Worm (Caenorhabditis elegans) whole organism, L4 larva: Measurements from ENCODE around the gene chil-19.
"Not testable (repeated sequence)": the region's sequence is repeated elsewhere in the genome, so short reads cannot be mapped to it uniquely, and the experiment has no call there.

ENCODE experiments used
- F26F4.8 ChIP-seq: fragments of 200-800 bp; sonication (Bioruptor generic); conservative IDR thresholded peaks from 2 replicates; pipeline ENCODE4 v1.3.6; 2022; ENCODE audit warnings: missing genetic modification characterization, missing compliant biosample characterization
- F37D6.2 ChIP-seq: sonication (generic microtip); optimal IDR thresholded peaks from 2 replicates; lab custom pipeline; 2016; ENCODE audit warnings: mild to moderate bottlenecking, missing genetic modification characterization, missing compliant biosample characterization
- F49E8.2 ChIP-seq: sonication (generic microtip); optimal IDR thresholded peaks from 2 replicates; lab custom pipeline; 2016; ENCODE audit warnings: missing compliant biosample characterization, mild to moderate bottlenecking, missing genetic modification characterization, borderline replicate concordance
- T26A8.4 ChIP-seq: fragments of 200-800 bp; sonication (Bioruptor generic); IDR thresholded peaks from 2 replicates; pipeline ENCODE4 v1.3.6; 2022; ENCODE audit warnings: missing genetic modification characterization, missing compliant biosample characterization
- Y105C5A.15 ChIP-seq: fragments of 200-800 bp; sonication (Bioruptor generic); IDR thresholded peaks from 2 replicates; pipeline ENCODE4 v1.3.6; 2022; ENCODE audit warnings: missing genetic modification characterization, missing compliant biosample characterization
- ZK546.5 ChIP-seq, 2 experiments: sonication (generic microtip); optimal IDR thresholded peaks; 2 replicates each; lab custom pipeline; 2017; ENCODE audit warnings: missing biosample characterization in 2 of 2, missing genetic modification characterization in 2 of 2
- aha-1 ChIP-seq: fragments of 150-350 bp; peaks from one replicate; lab custom pipeline; 2014; ENCODE audit warnings: missing biosample characterization, missing genetic modification characterization
- ama-1 ChIP-seq: fragments of 150-350 bp; optimal IDR thresholded peaks from 2 replicates; lab custom pipeline; 2014; ENCODE audit warnings: inconsistent platforms, mixed read lengths
- arid-1 ChIP-seq: fragments of 200-800 bp; sonication (Bioruptor generic); conservative IDR thresholded peaks from 2 replicates; pipeline ENCODE4 v1.3.6; 2022; ENCODE audit warnings: missing genetic modification reagents, missing genetic modification characterization, missing compliant biosample characterization
- ces-1 ChIP-seq: fragments of 150-350 bp; sonication (generic microtip); optimal IDR thresholded peaks from 4 replicates; lab custom pipeline; 2014; ENCODE audit warnings: missing biosample characterization, missing genetic modification reagents, missing genetic modification characterization
- ctbp-1 ChIP-seq: fragments of 200-800 bp; sonication (Bioruptor generic); IDR thresholded peaks from 2 replicates; pipeline ENCODE4 v1.3.6; 2022; ENCODE audit warnings: missing genetic modification reagents, missing genetic modification characterization, missing compliant biosample characterization
- daf-12 ChIP-seq: fragments of 150-350 bp; optimal IDR thresholded peaks from 2 replicates; lab custom pipeline; 2014; ENCODE audit warnings: missing biosample characterization, missing genetic modification reagents, missing genetic modification characterization
- daf-16 ChIP-seq, 3 experiments: sonication (generic microtip); optimal IDR thresholded peaks; 2 replicates each; lab custom pipeline; 2016 to 2017; ENCODE audit warnings: missing genetic modification characterization in 3 of 3, missing genetic modification reagents in 3 of 3, mild to moderate bottlenecking in 2 of 3, missing compliant biosample characterization in 2 of 3, missing biosample characterization in 1 of 3, moderate library complexity in 1 of 3
- daf-8 ChIP-seq: fragments of 200-800 bp; sonication (Bioruptor generic); IDR thresholded peaks from 2 replicates; pipeline ENCODE4 v1.3.6; 2022; ENCODE audit warnings: missing genetic modification characterization, missing compliant biosample characterization
- dmd-6 ChIP-seq: fragments of 200-800 bp; sonication (Bioruptor generic); IDR thresholded peaks from 2 replicates; pipeline ENCODE4 v1.3.6; 2022; ENCODE audit warnings: missing genetic modification reagents, missing genetic modification characterization, missing compliant biosample characterization
- dmd-8 ChIP-seq: fragments of 200-800 bp; sonication (Bioruptor generic); IDR thresholded peaks from 2 replicates; pipeline ENCODE4 v1.3.6; 2022; ENCODE audit warnings: missing genetic modification characterization, missing compliant biosample characterization
- dmd-9 ChIP-seq: fragments of 200-800 bp; sonication (Bioruptor generic); IDR thresholded peaks from 2 replicates; pipeline ENCODE4 v1.3.6; 2022; ENCODE audit warnings: missing genetic modification reagents, missing genetic modification characterization, missing compliant biosample characterization
- duxl-1 ChIP-seq: sonication (generic microtip); optimal IDR thresholded peaks from 2 replicates; lab custom pipeline; 2016; ENCODE audit warnings: mild to moderate bottlenecking, missing genetic modification characterization, moderate library complexity, missing compliant biosample characterization; ENCODE audit not compliant: poor library complexity
- dve-1 ChIP-seq: sonication (generic microtip); optimal IDR thresholded peaks from 2 replicates; lab custom pipeline; 2017; ENCODE audit warnings: antibody characterized with exemption, mild to moderate bottlenecking, missing genetic modification characterization, missing compliant biosample characterization; ENCODE audit not compliant: insufficient read depth
- fkh-10 ChIP-seq: fragments of 150-350 bp; optimal IDR thresholded peaks from 2 replicates; lab custom pipeline; 2014; ENCODE audit warnings: missing biosample characterization, missing genetic modification reagents, missing genetic modification characterization
- fos-1 ChIP-seq: fragments of 150-350 bp; optimal IDR thresholded peaks from 2 replicates; lab custom pipeline; 2014; ENCODE audit warnings: missing biosample characterization, missing genetic modification characterization
- hlh-11 ChIP-seq: fragments of 200-800 bp; sonication (Bioruptor generic); optimal IDR thresholded peaks from 2 replicates; lab custom pipeline; 2018; ENCODE audit warnings: mild to moderate bottlenecking, missing genetic modification characterization, missing compliant biosample characterization
- hmg-1.1 ChIP-seq: fragments of 200-800 bp; sonication (Bioruptor generic); IDR thresholded peaks from 2 replicates; pipeline ENCODE4 v1.3.6; 2022; ENCODE audit warnings: missing genetic modification reagents, missing genetic modification characterization, missing compliant biosample characterization
- lin-13 ChIP-seq: fragments of 150-350 bp; optimal IDR thresholded peaks from 2 replicates; lab custom pipeline; 2014; ENCODE audit warnings: missing biosample characterization, missing genetic modification reagents, missing genetic modification characterization
- lin-29 ChIP-seq: fragments of 200-800 bp; sonication (Bioruptor generic); IDR thresholded peaks from 2 replicates; pipeline ENCODE4 v1.3.6; 2022; ENCODE audit warnings: missing genetic modification reagents, missing genetic modification characterization, missing compliant biosample characterization
- lin-38 ChIP-seq: fragments of 200-800 bp; sonication (Bioruptor generic); IDR thresholded peaks from 2 replicates; pipeline ENCODE4 v1.3.6; 2022; ENCODE audit warnings: missing genetic modification reagents, missing genetic modification characterization, missing compliant biosample characterization
- mep-1 ChIP-seq: fragments of 150-350 bp; sonication (generic microtip); optimal IDR thresholded peaks from 3 replicates; lab custom pipeline; 2014; ENCODE audit warnings: missing biosample characterization, missing genetic modification characterization
- nhr-10 ChIP-seq: fragments of 150-350 bp; optimal IDR thresholded peaks from 2 replicates; lab custom pipeline; 2014; ENCODE audit warnings: missing biosample characterization, missing genetic modification characterization
- nhr-25 ChIP-seq: sonication (generic microtip); optimal IDR thresholded peaks from 2 replicates; lab custom pipeline; 2017; ENCODE audit warnings: missing genetic modification characterization, mild to moderate bottlenecking, missing compliant biosample characterization, antibody characterized with exemption, moderate library complexity, borderline replicate concordance; ENCODE audit not compliant: insufficient read depth
- nhr-41 ChIP-seq: fragments of 200-800 bp; sonication (Bioruptor generic); IDR thresholded peaks from 2 replicates; pipeline ENCODE4 v1.3.6; 2022; ENCODE audit warnings: missing genetic modification reagents, missing genetic modification characterization, missing compliant biosample characterization
- nhr-77 ChIP-seq: fragments of 150-350 bp; optimal IDR thresholded peaks from 2 replicates; lab custom pipeline; 2014; ENCODE audit warnings: missing biosample characterization, missing genetic modification characterization
- set-16 ChIP-seq: fragments of 200-800 bp; sonication (Bioruptor generic); IDR thresholded peaks from 2 replicates; pipeline ENCODE4 v1.3.6; 2022; ENCODE audit warnings: missing genetic modification reagents, missing genetic modification characterization, missing compliant biosample characterization
- snpc-4 ChIP-seq: fragments of 150-350 bp; optimal IDR thresholded peaks from 2 replicates; lab custom pipeline; 2014; ENCODE audit warnings: missing biosample characterization, missing genetic modification characterization
- spr-3 ChIP-seq: fragments of 200-800 bp; sonication (Bioruptor generic); optimal IDR thresholded peaks from 2 replicates; lab custom pipeline; 2018; ENCODE audit warnings: mild to moderate bottlenecking, missing genetic modification characterization, missing compliant biosample characterization
- unc-130 ChIP-seq: sonication (generic microtip); optimal IDR thresholded peaks from 2 replicates; lab custom pipeline; 2016; ENCODE audit warnings: missing genetic modification reagents, missing genetic modification characterization, missing compliant biosample characterization
- zag-1 ChIP-seq: fragments of 150-350 bp; optimal IDR thresholded peaks from 2 replicates; lab custom pipeline; 2014; ENCODE audit warnings: missing biosample characterization, missing genetic modification characterization
- zip-11 ChIP-seq: fragments of 200-800 bp; sonication (Bioruptor generic); IDR thresholded peaks from 2 replicates; pipeline ENCODE4 v1.3.6; 2022; ENCODE audit warnings: missing genetic modification characterization, missing compliant biosample characterization

The chil-19 gene

DNA sequence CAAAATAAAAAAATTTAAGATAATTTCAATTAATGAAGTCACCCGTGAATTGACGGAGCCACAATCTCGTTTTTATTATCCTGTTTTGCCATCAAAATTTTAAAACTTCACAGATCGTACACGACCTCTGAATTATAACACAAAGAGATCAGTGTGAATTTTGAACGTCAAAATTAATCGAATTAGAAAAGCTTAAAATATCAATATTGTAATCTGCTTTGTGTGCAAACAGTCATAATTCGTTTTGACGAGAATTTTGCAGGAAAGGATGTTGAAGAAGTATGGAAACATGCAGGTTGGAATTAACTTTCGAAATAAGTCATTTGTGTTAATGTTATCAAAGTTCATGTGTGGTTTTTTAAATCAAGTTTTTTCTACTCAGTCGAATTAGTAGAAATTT, 7.7 kb upstream of the chil-19 start, which contains the start of gene chil-21:
chil-21 (minus strand) TSS at position 101 of the 400 bp plus-strand sequence.
- not testable (repeated sequence) for TF ChIP-seq aha-1 (tag; lab: Kevin White, UChicago); duxl-1; fos-1 (tag; lab: Kevin White, UChicago)

DNA sequence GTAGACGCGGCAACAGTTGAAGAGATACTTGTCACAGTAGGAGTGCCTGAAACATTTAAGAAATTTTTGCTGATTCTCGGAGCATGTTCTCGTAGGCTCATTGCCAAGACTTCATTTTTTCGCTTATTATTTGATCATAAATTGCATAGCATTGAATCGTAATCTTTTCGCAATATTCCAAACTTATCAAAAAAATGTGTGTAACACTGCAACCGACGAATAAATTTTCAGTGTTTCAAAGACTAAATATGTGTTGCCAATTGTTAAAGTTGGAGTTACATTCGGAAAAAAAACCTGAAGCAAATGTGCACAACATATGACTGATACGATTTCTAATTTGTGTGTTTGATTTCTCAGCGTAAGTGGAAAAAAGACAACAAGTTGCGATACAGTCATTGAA, 5.3 kb upstream of the chil-19 start, which contains the start of gene R09D1.14:
R09D1.14 (minus strand) TSS at position 101 of the 400 bp plus-strand sequence.
- not testable (repeated sequence) for TF ChIP-seq dmd-8 (GFP tag; lab: Robert Waterston, UW); nhr-10 (tag; lab: Kevin White, UChicago); dve-1 (tag; lab: Kevin White, UChicago)

DNA sequence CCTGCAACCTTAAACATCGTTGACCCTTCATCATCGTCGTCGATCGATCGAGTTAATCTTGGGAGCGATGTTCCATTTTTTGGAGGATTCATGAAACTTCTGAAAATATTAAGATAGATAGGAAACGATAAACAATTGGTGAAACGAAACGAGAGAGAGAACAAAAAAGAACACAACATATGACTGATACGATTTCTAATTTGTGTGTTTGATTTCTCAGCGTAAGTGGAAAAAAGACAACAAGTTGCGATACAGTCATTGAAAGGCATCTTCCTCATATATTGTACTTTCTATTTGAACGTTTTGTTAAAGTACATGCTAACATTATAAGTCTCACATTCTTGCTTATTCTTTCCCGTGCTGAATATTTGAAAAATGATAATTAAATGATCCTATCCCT, 2.0 kb downstream of the chil-19 start, which contains the start of gene R09D1.12:
R09D1.12 (minus strand) TSS at position 101 of the 400 bp plus-strand sequence.
- not testable (repeated sequence) for TF ChIP-seq zip-11, nhr-41, lin-29 (GFP tag; lab: Robert Waterston, UW)

DNA sequence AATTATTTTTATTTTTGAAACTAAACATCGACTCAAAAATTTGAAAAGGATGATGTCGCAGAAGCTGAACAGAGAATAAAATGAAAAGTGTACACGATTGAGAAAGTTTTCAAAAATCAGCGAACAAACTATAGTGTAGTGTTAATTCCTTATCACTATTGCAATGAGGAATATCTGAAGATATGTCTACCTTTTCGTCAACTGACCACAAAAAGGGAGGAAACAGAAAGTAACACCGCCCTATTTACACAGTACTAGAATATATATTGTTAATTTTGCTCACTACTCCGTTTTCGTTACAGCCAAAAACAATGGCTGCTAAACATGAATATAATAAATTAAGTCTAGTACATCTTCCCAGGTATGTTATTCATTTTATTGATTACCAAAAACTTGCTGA, 6.2 kb downstream of the chil-19 start, which contains the start of gene chil-18:
chil-18 (plus strand) TSS at position 301 of the 400 bp plus-strand sequence.
- TF ChIP-seq ama-1 (no peak), F37D6.2 (tag; lab: Kevin White, UChicago) (no peak), hmg-1.1 (GFP tag; lab: Robert Waterston, UW) (no peak), spr-3 (no peak), ctbp-1 (GFP tag; lab: Robert Waterston, UW) (no peak), lin-29 (GFP tag; lab: Robert Waterston, UW) (no peak), set-16 (no peak), mep-1 (no peak), snpc-4 (no peak), zag-1 (no peak), daf-12 (no peak), dmd-6 (no peak), daf-16 (GFP tag; optimal IDR thresholded peaks at IDR 0.05; lab: Kevin White, UChicago) (no peak), daf-16 (tag; optimal IDR thresholded peaks at IDR 0.05; lab: Kevin White, UChicago) (no peak), T26A8.4 (GFP tag; lab: Robert Waterston, UW) (no peak), ces-1 (GFP tag; lab: Kevin White, UChicago) (no peak), nhr-25 (tag; lab: Kevin White, UChicago) (no peak), dmd-9 (GFP tag; lab: Robert Waterston, UW) (no peak), nhr-77 (tag; lab: Kevin White, UChicago) (no peak), ZK546.5 (tag; optimal IDR thresholded peaks at IDR 0.05; lab: Kevin White, UChicago) (no peak)
- TF ChIP-seq, all 104 proteins: peak for 0

DNA sequence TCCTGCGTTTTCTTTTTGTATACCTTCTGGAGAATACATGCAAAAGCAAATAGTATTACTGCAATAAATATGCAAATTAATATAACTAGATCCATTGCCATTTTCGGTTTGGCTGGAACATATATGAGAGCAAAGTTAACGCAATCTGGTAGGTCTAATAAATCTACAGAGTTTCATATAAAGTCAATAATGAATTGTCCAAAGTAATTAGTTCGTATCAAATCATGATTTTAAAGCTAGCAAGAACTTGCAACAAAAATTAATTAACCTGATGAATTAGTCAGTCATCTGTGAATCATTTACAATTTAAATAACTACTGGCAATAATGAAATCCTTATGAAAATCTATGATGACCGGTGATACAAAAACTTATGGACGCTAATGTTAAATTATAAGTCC, 8.8 kb downstream of the chil-19 start, which contains the start of gene R09D1.13:
R09D1.13 (minus strand) TSS at position 101 of the 400 bp plus-strand sequence.
- no peak for TF ChIP-seq lin-38 (GFP tag; lab: Robert Waterston, UW)

DNA sequence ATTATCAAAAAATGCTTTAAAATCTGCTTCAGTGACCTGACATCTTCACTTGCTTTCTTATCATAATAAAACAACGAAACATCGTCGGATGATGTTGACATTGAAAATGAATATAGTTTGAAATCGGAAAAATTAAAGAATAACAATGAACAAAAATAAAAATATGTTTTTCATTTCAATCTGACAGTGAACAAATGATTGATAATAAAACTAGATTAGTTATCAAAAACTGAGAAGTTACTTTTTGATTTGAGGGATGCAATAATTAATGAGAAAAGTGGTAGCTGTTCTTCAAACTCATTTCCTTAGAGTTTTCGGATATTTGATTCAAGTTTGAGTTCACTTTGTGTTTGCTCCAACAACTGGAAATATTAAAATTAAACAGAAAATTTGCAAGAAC, 10.7 kb downstream of the chil-19 start, which contains the start of gene chil-15:
chil-15 (minus strand) TSS at position 101 of the 400 bp plus-strand sequence.
- TF ChIP-seq lin-13 (GFP tag; lab: Kevin White, UChicago) (no peak), F26F4.8 (GFP tag; lab: Robert Waterston, UW) (no peak), F37D6.2 (tag; lab: Kevin White, UChicago) (no peak), arid-1 (no peak), Y105C5A.15 (no peak), nhr-77 (tag; lab: Kevin White, UChicago) (no peak), daf-8 (GFP tag; lab: Robert Waterston, UW) (no peak), dmd-8 (GFP tag; lab: Robert Waterston, UW) (no peak), hlh-11 (tag; lab: Kevin White, UChicago) (no peak), fkh-10 (GFP tag; lab: Kevin White, UChicago) (no peak), F49E8.2 (tag; lab: Kevin White, UChicago) (no peak), unc-130 (GFP tag; lab: Kevin White, UChicago) (no peak)
